Fruit fly (Drosophila melanogaster) whole organism, embryonic: ENCODE data around the gene CG5255.

ENCODE experiments used
- Atf6 ChIP-seq: fragments of 200-800 bp; sonication (Bioruptor generic); IDR thresholded peaks from 2 replicates; pipeline ENCODE4 v1.3.6; 2022; ENCODE audit warnings: missing biosample characterization, missing genetic modification characterization
- CG10431 ChIP-seq: fragments of 200-800 bp; sonication (Bioruptor generic); optimal IDR thresholded peaks from 3 replicates; lab custom pipeline; 2018; ENCODE audit warnings: missing biosample characterization, mild to moderate bottlenecking, missing genetic modification characterization
- CG1233 ChIP-seq: fragments of 200-800 bp; sonication (Bioruptor generic); optimal IDR thresholded peaks from 4 replicates; lab custom pipeline; 2018; ENCODE audit warnings: missing biosample characterization, mild to moderate bottlenecking, missing genetic modification characterization
- CG15514 ChIP-seq: fragments of 200-800 bp; sonication (Bioruptor generic); optimal IDR thresholded peaks from 3 replicates; lab custom pipeline; 2017; ENCODE audit warnings: missing biosample characterization, missing genetic modification characterization, mild to moderate bottlenecking, moderate library complexity, missing genetic modification reagents
- CG16813 ChIP-seq: fragments of 200-800 bp; sonication (Bioruptor generic); IDR thresholded peaks from 3 replicates; pipeline ENCODE4 v1.3.6; 2022; ENCODE audit warnings: missing biosample characterization, missing genetic modification characterization; ENCODE audit not compliant: partially characterized antibody
- CG3065 ChIP-seq: fragments of 200-800 bp; sonication (Bioruptor generic); optimal IDR thresholded peaks from 2 replicates; lab custom pipeline; 2016; ENCODE audit warnings: missing biosample characterization, missing genetic modification characterization
- CG31388 ChIP-seq: fragments of 200-800 bp; sonication (Bioruptor generic); optimal IDR thresholded peaks from 2 replicates; lab custom pipeline; 2016; ENCODE audit warnings: missing biosample characterization, missing genetic modification characterization
- CG3847 ChIP-seq: fragments of 200-800 bp; sonication (Bioruptor generic); IDR thresholded peaks from 2 replicates; pipeline ENCODE4 v1.3.6; 2022; ENCODE audit warnings: missing biosample characterization, missing genetic modification characterization
- CG4820 ChIP-seq: fragments of 200-800 bp; sonication (Bioruptor generic); optimal IDR thresholded peaks from 3 replicates; lab custom pipeline; 2016; ENCODE audit warnings: missing biosample characterization, missing genetic modification characterization
- CG7786 ChIP-seq: fragments of 200-800 bp; sonication (Bioruptor generic); optimal IDR thresholded peaks from 2 replicates; lab custom pipeline; 2016; ENCODE audit warnings: missing biosample characterization, missing genetic modification characterization
- CG8290 ChIP-seq, 3 experiments: fragments of 200-800 bp; sonication (Bioruptor generic); optimal IDR thresholded peaks; 2 replicates each; lab custom pipeline; 2016 to 2019; ENCODE audit warnings: missing biosample characterization in 3 of 3, missing genetic modification characterization in 3 of 3, mild to moderate bottlenecking in 2 of 3, moderate library complexity in 1 of 3
- CG8388 ChIP-seq: fragments of 200-800 bp; sonication (Bioruptor generic); optimal IDR thresholded peaks from 2 replicates; lab custom pipeline; 2019; ENCODE audit warnings: missing biosample characterization, mild to moderate bottlenecking, missing genetic modification characterization, moderate library complexity
- CG8944 ChIP-seq: fragments of 200-800 bp; sonication (Bioruptor generic); optimal IDR thresholded peaks from 3 replicates; lab custom pipeline; 2016; ENCODE audit warnings: missing biosample characterization, missing genetic modification characterization
- D19B ChIP-seq: fragments of 200-800 bp; sonication (Bioruptor generic); optimal IDR thresholded peaks from 2 replicates; lab custom pipeline; 2017; ENCODE audit warnings: missing biosample characterization, mild to moderate bottlenecking, missing genetic modification characterization
- Deaf1 ChIP-seq: fragments of 200-800 bp; optimal IDR thresholded peaks from 3 replicates; lab custom pipeline; 2019; ENCODE audit warnings: missing biosample characterization, mild to moderate bottlenecking, missing genetic modification characterization, moderate library complexity
- Dfd ChIP-seq, 2 experiments: fragments of >200 bp; optimal IDR thresholded peaks; 2 replicates each; lab custom pipeline; 2017; ENCODE audit warnings: missing biosample characterization in 2 of 2, missing genetic modification characterization in 2 of 2
- E2f1 ChIP-seq: fragments of 200-800 bp; sonication (Bioruptor generic); IDR thresholded peaks from 2 replicates; pipeline ENCODE4 v1.3.6; 2022; ENCODE audit warnings: missing biosample characterization, missing genetic modification characterization
- HLH3B ChIP-seq: fragments of 200-800 bp; sonication (Bioruptor generic); IDR thresholded peaks from 2 replicates; pipeline ENCODE4 v1.3.6; 2022; ENCODE audit warnings: missing biosample characterization, missing genetic modification characterization
- Hmr ChIP-seq: fragments of 200-800 bp; sonication (Bioruptor generic); optimal IDR thresholded peaks from 3 replicates; lab custom pipeline; 2017; ENCODE audit warnings: mild to moderate bottlenecking, missing biosample characterization, missing genetic modification reagents, missing genetic modification characterization
- Hr39 ChIP-seq: fragments of >200 bp; optimal IDR thresholded peaks from 2 replicates; lab custom pipeline; 2017
- Lim3 ChIP-seq: fragments of 200-800 bp; sonication (Bioruptor generic); IDR thresholded peaks from 2 replicates; pipeline ENCODE4 v1.3.6; 2022; ENCODE audit warnings: missing biosample characterization, missing genetic modification characterization
- Med ChIP-seq: fragments of 200-800 bp; sonication (Bioruptor generic); peaks from one replicate; lab custom pipeline; 2016; ENCODE audit warnings: missing biosample characterization, missing genetic modification characterization, mild to moderate bottlenecking, inconsistent platforms, moderate library complexity
- NK7.1 ChIP-seq: fragments of 200-800 bp; sonication (Bioruptor generic); optimal IDR thresholded peaks from 3 replicates; lab custom pipeline; 2016; ENCODE audit warnings: missing biosample characterization, missing genetic modification characterization
- Nf-YA ChIP-seq: fragments of 200-800 bp; sonication (Bioruptor generic); IDR thresholded peaks from 2 replicates; pipeline ENCODE4 v1.3.6; 2022; ENCODE audit warnings: missing biosample characterization, missing genetic modification characterization
- Rfx ChIP-seq: fragments of 200-800 bp; sonication (Bioruptor generic); IDR thresholded peaks from 2 replicates; pipeline ENCODE4 v1.3.6; 2022; ENCODE audit warnings: missing biosample characterization, missing genetic modification characterization
- Sox102F ChIP-seq: fragments of 200-800 bp; sonication (Bioruptor generic); optimal IDR thresholded peaks from 2 replicates; lab custom pipeline; 2018; ENCODE audit warnings: missing biosample characterization, mild to moderate bottlenecking, missing genetic modification characterization, moderate library complexity
- TFAM ChIP-seq: fragments of 200-800 bp; sonication (Bioruptor generic); optimal IDR thresholded peaks from 2 replicates; lab custom pipeline; 2017; ENCODE audit warnings: missing biosample characterization, missing genetic modification characterization, inconsistent platforms
- ap ChIP-seq: fragments of 200-800 bp; sonication (Bioruptor generic); IDR thresholded peaks from 2 replicates; pipeline ENCODE4 v1.3.6; 2022; ENCODE audit warnings: missing biosample characterization, missing genetic modification characterization
- az2 ChIP-seq: fragments of 200-800 bp; sonication (Bioruptor generic); optimal IDR thresholded peaks from 3 replicates; lab custom pipeline; 2016; ENCODE audit warnings: missing biosample characterization, missing genetic modification characterization
- bab2 ChIP-seq: fragments of 200-800 bp; sonication (Bioruptor generic); optimal IDR thresholded peaks from 2 replicates; lab custom pipeline; 2016; ENCODE audit warnings: missing biosample characterization, missing genetic modification characterization
- bowl ChIP-seq: fragments of 200-800 bp; sonication (Bioruptor generic); IDR thresholded peaks from 2 replicates; pipeline ENCODE4 v1.3.6; 2022; ENCODE audit warnings: missing biosample characterization, missing genetic modification characterization
- br ChIP-seq: fragments of >200 bp; optimal IDR thresholded peaks from 2 replicates; lab custom pipeline; 2017
- bsh ChIP-seq, 2 experiments: fragments of 200-800 bp; sonication (Bioruptor generic); optimal IDR thresholded peaks; 2 replicates each; lab custom pipeline; 2017 to 2018; ENCODE audit warnings: mild to moderate bottlenecking in 2 of 2, missing biosample characterization in 2 of 2, missing genetic modification characterization in 2 of 2, moderate library complexity in 1 of 2
- cg ChIP-seq: fragments of 200-800 bp; sonication (Bioruptor generic); optimal IDR thresholded peaks from 3 replicates; lab custom pipeline; 2019; ENCODE audit warnings: missing biosample characterization, mild to moderate bottlenecking, missing genetic modification characterization, moderate library complexity
- da ChIP-seq: fragments of 200-800 bp; sonication (Bioruptor generic); optimal IDR thresholded peaks from 2 replicates; lab custom pipeline; 2016; ENCODE audit warnings: missing biosample characterization, missing genetic modification characterization
- exex ChIP-seq: fragments of 200-800 bp; sonication (Bioruptor generic); optimal IDR thresholded peaks from 4 replicates; lab custom pipeline; 2018; ENCODE audit warnings: missing biosample characterization, mild to moderate bottlenecking, missing genetic modification characterization, moderate library complexity
- eyg ChIP-seq: fragments of 200-800 bp; sonication (Bioruptor generic); optimal IDR thresholded peaks from 3 replicates; lab custom pipeline; 2016; ENCODE audit warnings: missing biosample characterization, missing genetic modification characterization
- hkb ChIP-seq, 2 experiments: fragments of 200-800 bp in 1 of 2; fragments of >200 bp in 1 of 2; sonication (Bioruptor generic) in 1 of 2; IDR thresholded peaks in 1 of 2; optimal IDR thresholded peaks in 1 of 2; 2 replicates each; pipeline versions ENCODE4 v1.3.6 to Lab custom; 2017 to 2022; ENCODE audit warnings: missing biosample characterization in 1 of 2, missing genetic modification characterization in 1 of 2
- insv ChIP-seq, 2 experiments: fragments of 200-800 bp; sonication (Bioruptor generic); optimal IDR thresholded peaks; 3 replicates each; lab custom pipeline; 2016 to 2018; ENCODE audit warnings: missing biosample characterization in 2 of 2, missing genetic modification characterization in 2 of 2
- nau ChIP-seq: fragments of 200-800 bp; sonication (Bioruptor generic); optimal IDR thresholded peaks from 3 replicates; lab custom pipeline; 2017; ENCODE audit warnings: missing biosample characterization, mild to moderate bottlenecking, missing genetic modification characterization, missing genetic modification reagents
- org-1 ChIP-seq: fragments of 200-800 bp; sonication (Bioruptor generic); optimal IDR thresholded peaks from 2 replicates; lab custom pipeline; 2017; ENCODE audit warnings: missing biosample characterization, missing genetic modification characterization
- pita ChIP-seq: fragments of 200-800 bp; sonication (Bioruptor generic); optimal IDR thresholded peaks from 2 replicates; lab custom pipeline; 2017; ENCODE audit warnings: missing biosample characterization, mild to moderate bottlenecking, missing genetic modification characterization
- prd ChIP-seq, 3 experiments: fragments of >200 bp in 2 of 3; fragments of 200-800 bp in 1 of 3; sonication (Bioruptor generic) in 1 of 3; optimal IDR thresholded peaks in 2 of 3; IDR thresholded peaks in 1 of 3; 2 replicates in 2 of 3; 3 replicates in 1 of 3; pipeline versions ENCODE4 v1.3.6 to Lab custom; 2017 to 2022; ENCODE audit warnings: missing biosample characterization in 1 of 3, missing genetic modification characterization in 1 of 3
- slbo ChIP-seq: fragments of 200-800 bp; sonication (Bioruptor generic); IDR thresholded peaks from 2 replicates; pipeline ENCODE4 v1.3.6; 2022; ENCODE audit warnings: missing biosample characterization, missing genetic modification characterization
- sug ChIP-seq: fragments of 200-800 bp; optimal IDR thresholded peaks from 2 replicates; lab custom pipeline; 2019; ENCODE audit warnings: missing biosample characterization, mild to moderate bottlenecking, missing genetic modification characterization, moderate library complexity
- tio ChIP-seq: fragments of 200-800 bp; sonication (Bioruptor generic); optimal IDR thresholded peaks from 2 replicates; lab custom pipeline; 2017; ENCODE audit warnings: missing biosample characterization, missing genetic modification characterization, inconsistent platforms
- tll ChIP-seq, 2 experiments: fragments of 200-800 bp in 1 of 2; fragments of >200 bp in 1 of 2; sonication (Bioruptor generic) in 1 of 2; optimal IDR thresholded peaks; 2 replicates each; lab custom pipeline; 2017 to 2019; ENCODE audit warnings: missing biosample characterization in 2 of 2, missing genetic modification characterization in 2 of 2, mild to moderate bottlenecking in 1 of 2, moderate library complexity in 1 of 2
- unpg ChIP-seq: fragments of 200-800 bp; sonication (Bioruptor generic); optimal IDR thresholded peaks from 3 replicates; lab custom pipeline; 2018; ENCODE audit warnings: missing biosample characterization, mild to moderate bottlenecking, missing genetic modification characterization, moderate library complexity
- vvl ChIP-seq: fragments of 200-800 bp; sonication (Bioruptor generic); IDR thresholded peaks from 2 replicates; pipeline ENCODE4 v1.3.6; 2022; ENCODE audit warnings: missing biosample characterization, missing genetic modification characterization

CG5255 gene

DNA sequence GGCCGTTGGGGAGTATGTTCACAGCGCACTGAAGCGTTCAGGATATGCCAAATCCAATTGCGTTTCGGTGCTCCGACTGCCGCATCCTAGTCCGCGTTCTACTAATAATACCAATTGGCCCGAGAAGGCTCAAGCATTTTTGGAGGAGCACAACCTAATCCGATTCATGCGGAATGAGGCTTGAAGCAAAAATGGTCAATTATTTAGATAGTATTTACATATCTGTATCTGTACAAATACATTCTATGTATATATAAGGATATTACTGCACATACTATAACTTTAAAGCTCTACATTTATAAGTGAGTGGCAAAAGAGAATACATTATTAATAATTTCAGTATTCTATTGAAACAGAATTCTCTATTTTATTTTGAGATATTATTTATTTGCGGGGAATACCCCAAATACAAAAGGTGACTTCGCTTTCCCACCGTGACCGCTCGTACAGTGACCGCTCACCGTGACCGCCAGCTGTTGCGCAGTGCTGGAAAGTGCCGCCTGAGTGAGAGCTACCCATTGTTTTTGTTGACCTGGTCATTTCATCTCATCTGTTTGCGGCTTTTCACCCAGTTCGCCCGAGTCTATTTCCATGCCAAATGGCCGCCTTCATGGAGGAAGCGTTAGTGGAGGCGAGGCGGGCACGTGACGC is 13.8 kb downstream of the CG5255 start, which contains the start of gene CG5292 (continued):
- peak in 1 of 2 experiments; percentile 91 for TF ChIP-seq tll (GFP tag; optimal IDR thresholded peaks at IDR 0.05; lab: Kevin White, UChicago)
- TF ChIP-seq CG3847 (GFP tag; lab: Robert Waterston, UW): peak; percentile 82
- TF ChIP-seq E2f1 (GFP tag; lab: Robert Waterston, UW): peak; percentile 54; the same call in 1 of the 2 replicates
- TF ChIP-seq CG10431 (GFP tag; lab: Kevin White, UChicago): peak; percentile 36
- TF ChIP-seq D19B: peak; percentile 75
- TF ChIP-seq exex (tag; lab: Kevin White, UChicago): no peak
- no peak for TF ChIP-seq Hr39 (lab: Kevin White, UChicago)
- peak; percentile 19 for TF ChIP-seq bab2 (GFP tag; lab: Kevin White, UChicago)
- TF ChIP-seq slbo (GFP tag; lab: Robert Waterston, UW): peak; percentile 75
- no peak for TF ChIP-seq Lim3 (GFP tag; lab: Robert Waterston, UW)
- no peak; the same call in 1 of the 2 replicates for TF ChIP-seq Atf6 (GFP tag; lab: Robert Waterston, UW)
- no peak for TF ChIP-seq cg
- TF ChIP-seq CG3065 (GFP tag; lab: Kevin White, UChicago): no peak
- no peak for TF ChIP-seq Nf-YA (GFP tag; lab: Robert Waterston, UW)
- peak; percentile 77 for TF ChIP-seq Hmr (GFP tag; lab: Kevin White, UChicago)
- no peak for TF ChIP-seq hkb (optimal IDR thresholded peaks at IDR 0.05; lab: Kevin White, UChicago)
- no peak; the same call in 1 of the 2 replicates for TF ChIP-seq hkb (GFP tag; IDR thresholded peaks at IDR 0.05; lab: Robert Waterston, UW)
- TF ChIP-seq CG15514 (GFP tag; lab: Kevin White, UChicago): peak; percentile 37
- no peak for TF ChIP-seq insv (GFP tag; optimal IDR thresholded peaks at IDR 0.05; lab: Kevin White, UChicago)
- TF ChIP-seq bowl (GFP tag; lab: Robert Waterston, UW): no peak
- TF ChIP-seq pita (GFP tag; lab: Kevin White, UChicago): no peak
- TF ChIP-seq CG8290 (GFP tag; optimal IDR thresholded peaks at IDR 0.05; lab: Kevin White, UChicago): peak; percentile 38
- TF ChIP-seq CG8290 (tag; optimal IDR thresholded peaks at IDR 0.05; lab: Kevin White, UChicago): no peak
- peak; percentile 24 for TF ChIP-seq NK7.1 (GFP tag; lab: Kevin White, UChicago)
- peak; percentile 41 for TF ChIP-seq eyg
- TF ChIP-seq br: no peak
- peak; percentile 91 for TF ChIP-seq Med (GFP tag; lab: Kevin White, UChicago)
- TF ChIP-seq Sox102F (GFP tag; lab: Kevin White, UChicago): no peak
- peak; percentile 81 for TF ChIP-seq vvl (GFP tag; lab: Robert Waterston, UW)
- no peak for TF ChIP-seq bsh (GFP tag; optimal IDR thresholded peaks at IDR 0.05; lab: Kevin White, UChicago)
- no peak for TF ChIP-seq tio (GFP tag; lab: Kevin White, UChicago)
- TF ChIP-seq Deaf1 (tag; lab: Kevin White, UChicago): no peak
- TF ChIP-seq Rfx (GFP tag; lab: Robert Waterston, UW): peak; percentile 79
- peak; percentile 38 for TF ChIP-seq CG8388 (GFP tag; lab: Kevin White, UChicago)
- TF ChIP-seq az2 (GFP tag; lab: Kevin White, UChicago): peak; percentile 56
- TF ChIP-seq HLH3B (GFP tag; lab: Robert Waterston, UW): peak; percentile 51
- no peak for TF ChIP-seq Dfd (GFP tag; optimal IDR thresholded peaks at IDR 0.05; lab: Kevin White, UChicago)
- no peak for TF ChIP-seq ap
- no peak for TF ChIP-seq CG7786 (GFP tag; lab: Kevin White, UChicago)
- TF ChIP-seq unpg (GFP tag; lab: Kevin White, UChicago): no peak
- peak; percentile 45; the same call in 1 of the 3 replicates for TF ChIP-seq CG16813 (GFP tag; lab: Robert Waterston, UW)
- no peak for TF ChIP-seq org-1
- TF ChIP-seq CG31388: no peak
- no peak for TF ChIP-seq nau (GFP tag; lab: Kevin White, UChicago)
- peak; percentile 45 for TF ChIP-seq CG4820 (GFP tag; lab: Kevin White, UChicago)
- no peak for TF ChIP-seq prd (optimal IDR thresholded peaks at IDR 0.05; lab: Kevin White, UChicago)
- TF ChIP-seq prd (GFP tag; IDR thresholded peaks at IDR 0.05; lab: Robert Waterston, UW): peak; percentile 68
- TF ChIP-seq TFAM: no peak
- no peak for TF ChIP-seq da (GFP tag; lab: Kevin White, UChicago)
- no peak for TF ChIP-seq CG8944 (GFP tag; lab: Kevin White, UChicago)
- no peak for TF ChIP-seq CG1233 (GFP tag; lab: Kevin White, UChicago)
- TF ChIP-seq sug (tag; lab: Kevin White, UChicago): no peak
